Fruit fly (Drosophila melanogaster) whole organism, embryonic: Measurements from ENCODE around the gene rtv.

Experiments
- CG12071 ChIP-seq: fragments of 200-800 bp; sonication (Bioruptor generic); optimal IDR thresholded peaks from 3 replicates; lab custom pipeline; 2018; ENCODE audit warnings: missing biosample characterization, mild to moderate bottlenecking, missing genetic modification characterization
- CG14710 ChIP-seq: fragments of 200-800 bp; sonication (Bioruptor generic); optimal IDR thresholded peaks from 3 replicates; lab custom pipeline; 2019; ENCODE audit warnings: missing biosample characterization, mild to moderate bottlenecking, missing genetic modification characterization, moderate library complexity
- CrebB ChIP-seq: fragments of 200-800 bp; sonication (Bioruptor generic); optimal IDR thresholded peaks from 3 replicates; lab custom pipeline; 2018; ENCODE audit warnings: missing biosample characterization, mild to moderate bottlenecking, missing genetic modification characterization
- Dfd ChIP-seq, 2 experiments: fragments of >200 bp; optimal IDR thresholded peaks; 2 replicates each; lab custom pipeline; 2017; ENCODE audit warnings: missing biosample characterization in 2 of 2, missing genetic modification characterization in 2 of 2
- Tbp ChIP-seq: fragments of >200 bp; optimal IDR thresholded peaks from 2 replicates; lab custom pipeline; 2018; ENCODE audit warnings: missing biosample characterization, missing genetic modification characterization
- bcd ChIP-seq: fragments of 200-800 bp; sonication (Bioruptor generic); optimal IDR thresholded peaks from 2 replicates; lab custom pipeline; 2017; ENCODE audit warnings: missing biosample characterization, mild to moderate bottlenecking, missing genetic modification characterization
- btn ChIP-seq: fragments of 200-800 bp; sonication (Bioruptor generic); optimal IDR thresholded peaks from 2 replicates; lab custom pipeline; 2016; ENCODE audit warnings: missing biosample characterization, missing genetic modification characterization
- chif ChIP-seq, 2 experiments: fragments of 200-800 bp; sonication (Bioruptor generic); optimal IDR thresholded peaks; 3 replicates each; lab custom pipeline; 2016; ENCODE audit warnings: missing biosample characterization in 2 of 2, missing genetic modification characterization in 2 of 2
- corto ChIP-seq: fragments of 200-800 bp; sonication (Bioruptor generic); optimal IDR thresholded peaks from 2 replicates; lab custom pipeline; 2016; ENCODE audit warnings: missing biosample characterization, mild to moderate bottlenecking, missing genetic modification characterization, moderate library complexity
- lola ChIP-seq, 3 experiments: fragments of >200 bp in 2 of 3; fragments of 200-800 bp in 1 of 3; sonication (Bioruptor generic) in 1 of 3; optimal IDR thresholded peaks; 2 replicates each; lab custom pipeline; 2017 to 2019; ENCODE audit warnings: missing biosample characterization in 3 of 3, missing genetic modification characterization in 3 of 3, mild to moderate bottlenecking in 1 of 3, moderate library complexity in 1 of 3
- oc ChIP-seq: fragments of 200-800 bp; sonication (Bioruptor generic); optimal IDR thresholded peaks from 2 replicates; lab custom pipeline; 2018; ENCODE audit warnings: missing biosample characterization, mild to moderate bottlenecking, missing genetic modification characterization, moderate library complexity
- tgo ChIP-seq: fragments of 200-800 bp; sonication (Bioruptor generic); IDR thresholded peaks from 3 replicates; pipeline ENCODE4 v1.3.6; 2022; ENCODE audit warnings: missing biosample characterization, missing genetic modification characterization
- usp ChIP-seq: fragments of >200 bp; optimal IDR thresholded peaks from 2 replicates; lab custom pipeline; 2017; ENCODE audit warnings: missing biosample characterization, missing genetic modification characterization

- TF ChIP-seq CrebB (tag; lab: Kevin White, UChicago) = no peak
- TF ChIP-seq corto (GFP tag; lab: Kevin White, UChicago) = no peak
- TF ChIP-seq lola (GFP tag; optimal IDR thresholded peaks at IDR 0.05; lab: Kevin White, UChicago) = no peak
- TF ChIP-seq chif (GFP tag; optimal IDR thresholded peaks at IDR 0.05; lab: Kevin White, UChicago) = no peak
- no peak for TF ChIP-seq CG12071 (GFP tag; lab: Kevin White, UChicago)
- TF ChIP-seq CG14710 = no peak
- TF ChIP-seq bcd (GFP tag; lab: Kevin White, UChicago) = no peak
- no peak for TF ChIP-seq tgo (GFP tag; lab: Robert Waterston, UW)
- TF ChIP-seq Tbp (GFP tag; lab: Kevin White, UChicago) = no peak
- no peak for TF ChIP-seq oc
- no peak for TF ChIP-seq usp (GFP tag; lab: Kevin White, UChicago)
- TF ChIP-seq Dfd (GFP tag; optimal IDR thresholded peaks at IDR 0.05; lab: Kevin White, UChicago) = no peak
- no peak for TF ChIP-seq btn (GFP tag; lab: Kevin White, UChicago)
These were observed 6.2 kb downstream of the rtv start for dm6 chrX:11147553-11148067.
